Worm (Caenorhabditis elegans) whole organism, L1 larva: ENCODE data around the gene ttc-39B.

Experiments
- C04F5.9 ChIP-seq: sonication (generic microtip); optimal IDR thresholded peaks from 2 replicates; lab custom pipeline; 2016; ENCODE audit warnings: missing genetic modification characterization, missing compliant biosample characterization
- C16A3.4 ChIP-seq: fragments of 150-350 bp; optimal IDR thresholded peaks from 2 replicates; lab custom pipeline; 2014; ENCODE audit warnings: missing biosample characterization, missing genetic modification characterization
- F16B12.6 ChIP-seq: fragments of 150-350 bp; optimal IDR thresholded peaks from 2 replicates; lab custom pipeline; 2014; ENCODE audit warnings: missing biosample characterization, missing genetic modification characterization
- alr-1 ChIP-seq: fragments of 200-800 bp; sonication (Bioruptor generic); optimal IDR thresholded peaks from 2 replicates; lab custom pipeline; 2018; ENCODE audit warnings: borderline replicate concordance, mild to moderate bottlenecking, missing genetic modification characterization, missing compliant biosample characterization
- blmp-1 ChIP-seq: fragments of 150-350 bp; optimal IDR thresholded peaks from 2 replicates; lab custom pipeline; 2014; ENCODE audit warnings: missing biosample characterization, missing genetic modification characterization
- ceh-63 ChIP-seq: fragments of 200-800 bp; sonication (Bioruptor generic); optimal IDR thresholded peaks from 2 replicates; lab custom pipeline; 2018; ENCODE audit warnings: mild to moderate bottlenecking, missing genetic modification characterization, missing compliant biosample characterization
- ceh-82 ChIP-seq, 3 experiments: fragments of 150-350 bp in 1 of 3; sonication (generic microtip) in 2 of 3; optimal IDR thresholded peaks; 2 replicates each; lab custom pipeline; 2014 to 2017; ENCODE audit warnings: missing biosample characterization in 3 of 3, missing genetic modification characterization in 3 of 3
- ceh-88 ChIP-seq: fragments of 200-800 bp; sonication (Bioruptor generic); IDR thresholded peaks from 2 replicates; pipeline ENCODE4 v1.3.6; 2022; ENCODE audit warnings: missing genetic modification characterization, missing compliant biosample characterization
- ces-1 ChIP-seq: fragments of 150-350 bp; optimal IDR thresholded peaks from 2 replicates; lab custom pipeline; 2014; ENCODE audit warnings: missing biosample characterization, missing genetic modification reagents, missing genetic modification characterization
- dsc-1 ChIP-seq: sonication (generic microtip); optimal IDR thresholded peaks from 2 replicates; lab custom pipeline; 2016; ENCODE audit warnings: mild to moderate bottlenecking, missing genetic modification characterization, missing compliant biosample characterization
- efl-1 ChIP-seq, 4 experiments: fragments of 150-350 bp; optimal IDR thresholded peaks in 3 of 4; peaks in 1 of 4; 1 replicate in 1 of 4; 2 replicates in 3 of 4; lab custom pipeline; 2014; ENCODE audit warnings: missing biosample characterization in 2 of 4, missing genetic modification characterization in 2 of 4, missing genetic modification reagents in 2 of 4
- egl-13 ChIP-seq: sonication (generic microtip); optimal IDR thresholded peaks from 2 replicates; lab custom pipeline; 2016; ENCODE audit warnings: missing genotype, missing genetic modification reagents, missing genetic modification characterization, missing compliant biosample characterization
- egl-27 ChIP-seq, 2 experiments: fragments of 150-350 bp in 1 of 2; sonication (generic microtip); optimal IDR thresholded peaks; 3 replicates each; lab custom pipeline; 2017 to 2018; ENCODE audit warnings: missing biosample characterization in 2 of 2, missing genetic modification characterization in 2 of 2, missing genetic modification reagents in 2 of 2
- ets-5 ChIP-seq: fragments of 200-800 bp; sonication (Bioruptor generic); IDR thresholded peaks from 2 replicates; pipeline ENCODE4 v1.3.6; 2022; ENCODE audit warnings: missing genetic modification characterization, missing compliant biosample characterization
- fkh-4 ChIP-seq: sonication (generic microtip); optimal IDR thresholded peaks from 2 replicates; lab custom pipeline; 2016; ENCODE audit warnings: missing compliant biosample characterization, missing genetic modification characterization, borderline replicate concordance
- fkh-8 ChIP-seq: sonication (generic microtip); optimal IDR thresholded peaks from 2 replicates; lab custom pipeline; 2016; ENCODE audit warnings: mild to moderate bottlenecking, missing genetic modification characterization, missing compliant biosample characterization
- grh-1 ChIP-seq: fragments of 200-800 bp; sonication (Bioruptor generic); IDR thresholded peaks from 2 replicates; pipeline ENCODE4 v1.3.6; 2022; ENCODE audit warnings: missing genetic modification reagents, missing genetic modification characterization, missing compliant biosample characterization
- hlh-17 ChIP-seq: fragments of 200-800 bp; sonication (Bioruptor generic); optimal IDR thresholded peaks from 2 replicates; lab custom pipeline; 2018; ENCODE audit warnings: missing genetic modification characterization, mild to moderate bottlenecking, missing compliant biosample characterization, moderate library complexity, borderline replicate concordance
- hpl-2 ChIP-seq: fragments of 150-350 bp; optimal IDR thresholded peaks from 2 replicates; lab custom pipeline; 2014; ENCODE audit warnings: missing biosample characterization, missing genetic modification reagents, missing genetic modification characterization
- irx-1 ChIP-seq: sonication (generic microtip); optimal IDR thresholded peaks from 2 replicates; lab custom pipeline; 2016; ENCODE audit warnings: missing genetic modification characterization, missing compliant biosample characterization
- isw-1 ChIP-seq: fragments of 200-800 bp; sonication (Bioruptor generic); IDR thresholded peaks from 2 replicates; pipeline ENCODE4 v1.3.6; 2022; ENCODE audit warnings: missing genetic modification characterization, missing compliant biosample characterization
- jun-1 ChIP-seq: fragments of 150-350 bp; optimal IDR thresholded peaks from 2 replicates; lab custom pipeline; 2014; ENCODE audit warnings: missing biosample characterization, missing genetic modification reagents, missing genetic modification characterization
- lin-15B ChIP-seq: fragments of 150-350 bp; sonication (generic microtip); optimal IDR thresholded peaks from 3 replicates; lab custom pipeline; 2014; ENCODE audit warnings: missing biosample characterization, missing genetic modification characterization
- mab-9 ChIP-seq: fragments of 200-800 bp; sonication (Bioruptor generic); IDR thresholded peaks from 2 replicates; pipeline ENCODE4 v1.3.6; 2022; ENCODE audit warnings: missing genetic modification reagents, missing genetic modification characterization, missing compliant biosample characterization
- mef-2 ChIP-seq: fragments of 150-350 bp; optimal IDR thresholded peaks from 2 replicates; lab custom pipeline; 2014; ENCODE audit warnings: missing biosample characterization, missing genetic modification characterization
- nhr-237 ChIP-seq: fragments of 150-350 bp; optimal IDR thresholded peaks from 2 replicates; lab custom pipeline; 2014; ENCODE audit warnings: missing biosample characterization, missing genetic modification characterization
- nhr-28 ChIP-seq: fragments of 150-350 bp; optimal IDR thresholded peaks from 2 replicates; lab custom pipeline; 2014; ENCODE audit warnings: missing biosample characterization, missing genetic modification characterization
- nhr-47 ChIP-seq: sonication (generic microtip); optimal IDR thresholded peaks from 2 replicates; lab custom pipeline; 2016; ENCODE audit warnings: mild to moderate bottlenecking, missing genetic modification characterization, moderate library complexity, missing compliant biosample characterization
- nhr-71 ChIP-seq: sonication (generic microtip); optimal IDR thresholded peaks from 2 replicates; lab custom pipeline; 2016; ENCODE audit warnings: mild to moderate bottlenecking, missing genetic modification characterization, moderate library complexity, missing compliant biosample characterization
- nhr-76 ChIP-seq: sonication (generic microtip); optimal IDR thresholded peaks from 2 replicates; lab custom pipeline; 2017; ENCODE audit warnings: missing biosample characterization, missing genetic modification characterization
- nhr-85 ChIP-seq: sonication (generic microtip); peaks from one replicate; lab custom pipeline; 2016; ENCODE audit warnings: missing genetic modification characterization, inconsistent platforms, missing compliant biosample characterization
- nhr-90 ChIP-seq: sonication (generic microtip); optimal IDR thresholded peaks from 2 replicates; lab custom pipeline; 2016; ENCODE audit warnings: mild to moderate bottlenecking, missing genetic modification characterization, missing compliant biosample characterization; ENCODE audit not compliant: poor library complexity
- pag-3 ChIP-seq: sonication (generic microtip); optimal IDR thresholded peaks from 2 replicates; lab custom pipeline; 2017; ENCODE audit warnings: missing genetic modification characterization, mild to moderate bottlenecking, missing compliant biosample characterization, antibody characterized with exemption, borderline replicate concordance; ENCODE audit not compliant: insufficient read depth
- rnt-1 ChIP-seq: sonication (generic microtip); optimal IDR thresholded peaks from 2 replicates; lab custom pipeline; 2016; ENCODE audit warnings: mild to moderate bottlenecking, missing genetic modification characterization, moderate library complexity, missing compliant biosample characterization
- skn-1 ChIP-seq: fragments of 150-350 bp; optimal IDR thresholded peaks from 2 replicates; lab custom pipeline; 2014; ENCODE audit warnings: missing biosample characterization, missing genetic modification characterization
- snu-23 ChIP-seq: sonication (generic microtip); optimal IDR thresholded peaks from 2 replicates; lab custom pipeline; 2016; ENCODE audit warnings: missing genetic modification characterization, missing compliant biosample characterization
- sup-37 ChIP-seq: fragments of 200-800 bp; sonication (Bioruptor generic); optimal IDR thresholded peaks from 2 replicates; lab custom pipeline; 2018; ENCODE audit warnings: mild to moderate bottlenecking, missing genetic modification characterization, missing compliant biosample characterization
- swsn-7 ChIP-seq: sonication (generic microtip); optimal IDR thresholded peaks from 2 replicates; lab custom pipeline; 2016; ENCODE audit warnings: missing genetic modification characterization, missing compliant biosample characterization
- tbx-2 ChIP-seq: sonication (generic microtip); optimal IDR thresholded peaks from 2 replicates; lab custom pipeline; 2016; ENCODE audit warnings: missing genetic modification characterization, missing compliant biosample characterization
- tlp-1 ChIP-seq: fragments of 150-350 bp; optimal IDR thresholded peaks from 2 replicates; lab custom pipeline; 2014; ENCODE audit warnings: missing biosample characterization, missing genetic modification characterization
- unc-62 ChIP-seq: fragments of 150-350 bp; optimal IDR thresholded peaks from 2 replicates; lab custom pipeline; 2014; ENCODE audit warnings: missing biosample characterization, missing genetic modification reagents, missing genetic modification characterization
- unc-98 ChIP-seq: fragments of 200-800 bp; sonication (Bioruptor generic); IDR thresholded peaks from 2 replicates; pipeline ENCODE4 v1.3.6; 2022; ENCODE audit warnings: missing genetic modification characterization, missing compliant biosample characterization
- vab-15 ChIP-seq: sonication (generic microtip); optimal IDR thresholded peaks from 2 replicates; lab custom pipeline; 2017; ENCODE audit warnings: missing genotype, mild to moderate bottlenecking, missing genetic modification characterization, missing compliant biosample characterization
- xbp-1 ChIP-seq: sonication (generic microtip); optimal IDR thresholded peaks from 2 replicates; lab custom pipeline; 2016; ENCODE audit warnings: missing genetic modification characterization, missing compliant biosample characterization
- zag-1 ChIP-seq: fragments of 150-350 bp; optimal IDR thresholded peaks from 2 replicates; lab custom pipeline; 2014; ENCODE audit warnings: missing biosample characterization, missing genetic modification characterization
- zip-4 ChIP-seq: fragments of 200-800 bp; sonication (Bioruptor generic); optimal IDR thresholded peaks from 2 replicates; lab custom pipeline; 2018; ENCODE audit warnings: mild to moderate bottlenecking, missing genetic modification characterization, moderate library complexity, missing compliant biosample characterization
- ztf-11 ChIP-seq, 2 experiments: sonication (generic microtip); optimal IDR thresholded peaks; 2 replicates each; lab custom pipeline; 2016 to 2017; ENCODE audit warnings: missing genetic modification characterization in 2 of 2, missing biosample characterization in 1 of 2, missing compliant biosample characterization in 1 of 2

ttc-39B gene

ce11 chrII:6322979-6323378 is 10.8 kb downstream of the ttc-39B start, which contains the start of gene C32D5.4:
TSS of gene C32D5.4 (minus strand) at chrII:6323079.
- TF ChIP-seq hpl-2 (GFP tag; lab: Kevin White, UChicago) (no peak), nhr-237 (tag; lab: Kevin White, UChicago) (no peak)
- TF ChIP-seq, all 84 proteins: peak for 0

- no peak for TF ChIP-seq isw-1 (GFP tag; lab: Robert Waterston, UW)
- no peak for TF ChIP-seq mab-9
- no peak for TF ChIP-seq egl-27 (tag; optimal IDR thresholded peaks at IDR 0.05; lab: Kevin White, UChicago)
- TF ChIP-seq, all 84 proteins: peak for 0
Observed at ce11 chrII:6322081-6322480, 11.7 kb downstream of the ttc-39B start.

ce11 chrII:6320655-6321388 is 13.0 kb downstream of the ttc-39B start, which contains the start of gene efr-3:
TSS of gene efr-3 (minus strand) at chrII:6321159.
- TF ChIP-seq egl-13 (tag; lab: Kevin White, UChicago) (no peak), nhr-90 (peak; percentile 21), xbp-1 (tag; lab: Kevin White, UChicago) (peak; percentile 55), ztf-11 (tag; optimal IDR thresholded peaks at IDR 0.05; lab: Kevin White, UChicago) (no peak), mef-2 (tag; lab: Kevin White, UChicago) (no peak), pag-3 (tag; lab: Kevin White, UChicago) (no peak), C04F5.9 (tag; lab: Kevin White, UChicago) (no peak), irx-1 (tag; lab: Kevin White, UChicago) (no peak), unc-62 (GFP tag; lab: Kevin White, UChicago) (no peak), egl-27 (tag; optimal IDR thresholded peaks at IDR 0.05; lab: Kevin White, UChicago) (no peak), snu-23 (GFP tag; lab: Kevin White, UChicago) (peak; percentile 55), skn-1 (tag; lab: Kevin White, UChicago) (peak; percentile 40), blmp-1 (tag; lab: Kevin White, UChicago) (peak; percentile 31), nhr-76 (tag; lab: Kevin White, UChicago) (no peak), alr-1 (tag; lab: Kevin White, UChicago) (no peak), jun-1 (tag; lab: Kevin White, UChicago) (no peak), zip-4 (GFP tag; lab: Kevin White, UChicago) (no peak), tbx-2 (tag; lab: Kevin White, UChicago) (peak; percentile 58), nhr-71 (peak; percentile 60), ceh-63 (GFP tag; lab: Kevin White, UChicago) (no peak), dsc-1 (tag; lab: Kevin White, UChicago) (no peak), vab-15 (tag; lab: Kevin White, UChicago) (no peak), nhr-85 (tag; lab: Kevin White, UChicago) (peak; percentile 51), rnt-1 (peak; percentile 58), lin-15B (tag; lab: Kevin White, UChicago) (peak; percentile 24), hlh-17 (GFP tag; lab: Kevin White, UChicago) (no peak), tlp-1 (no peak), swsn-7 (tag; lab: Kevin White, UChicago) (peak; percentile 21), fkh-8 (tag; lab: Kevin White, UChicago) (peak; percentile 3), ceh-82 (tag; optimal IDR thresholded peaks at IDR 0.05; lab: Kevin White, UChicago) (peak in 1 of 3 experiments; percentile 40), nhr-28 (tag; lab: Kevin White, UChicago) (no peak), unc-98 (GFP tag; lab: Robert Waterston, UW) (no peak), fkh-4 (tag; lab: Kevin White, UChicago) (no peak), ets-5 (no peak), nhr-47 (peak; percentile 67), ces-1 (GFP tag; lab: Kevin White, UChicago) (no peak), grh-1 (GFP tag; lab: Robert Waterston, UW) (no peak), sup-37 (GFP tag; lab: Kevin White, UChicago) (no peak), efl-1 (optimal IDR thresholded peaks at IDR 0.05; lab: Kevin White, UChicago) (peak; percentile 81 to 93), efl-1 (GFP tag; optimal IDR thresholded peaks at IDR 0.05 in 1 of 2; lab: Kevin White, UChicago) (peak; percentile 94 to 99), ceh-88 (GFP tag; lab: Robert Waterston, UW) (no peak), F16B12.6 (peak; percentile 31), zag-1 (no peak), C16A3.4 (tag; lab: Kevin White, UChicago) (peak; percentile 16)
